Worm (Caenorhabditis elegans): ENCODE results near the gene F02C12.3.

ce11 chrX:13350804-13351747 is 45.7 kb upstream of the F02C12.3 start, which contains the start of gene mxl-3:
- TF ChIP-seq nhr-11 (tag; optimal IDR thresholded peaks at IDR 0.05) (no peak), fos-1 (tag; optimal IDR thresholded peaks at IDR 0.05) (peak; percentile 14), snpc-4 (tag; optimal IDR thresholded peaks at IDR 0.05) (no peak), lin-13 (GFP tag; optimal IDR thresholded peaks at IDR 0.05) (peak; percentile 48), R02D3.7 (tag; optimal IDR thresholded peaks at IDR 0.05) (no peak), aly-2 (tag; optimal IDR thresholded peaks at IDR 0.05) (no peak), dmd-4 (tag; optimal IDR thresholded peaks at IDR 0.05) (no peak), unc-62 (GFP tag; optimal IDR thresholded peaks at IDR 0.05) (no peak)

Measured in whole organism, L2 larva.